Fruit fly (Drosophila melanogaster) whole organism, embryonic: ENCODE measurements around the gene Prim1.

ENCODE experiments used
- Adf1 ChIP-seq: fragments of 200-800 bp; sonication (Bioruptor generic); IDR thresholded peaks from 2 replicates; pipeline ENCODE4 v1.3.6; 2022; ENCODE audit warnings: missing biosample characterization, missing genetic modification characterization
- Atf3 ChIP-seq: fragments of 200-800 bp; sonication (Bioruptor generic); optimal IDR thresholded peaks from 3 replicates; lab custom pipeline; 2016; ENCODE audit warnings: missing biosample characterization, missing genetic modification characterization
- Bteb2 ChIP-seq: fragments of 200-800 bp; sonication (Bioruptor generic); optimal IDR thresholded peaks from 2 replicates; lab custom pipeline; 2016; ENCODE audit warnings: missing biosample characterization, missing genetic modification characterization
- CG11560 ChIP-seq: fragments of 200-800 bp; sonication (Bioruptor generic); IDR thresholded peaks from 3 replicates; pipeline ENCODE4 v1.3.6; 2022; ENCODE audit warnings: missing biosample characterization, missing genetic modification characterization
- CG13424 ChIP-seq: fragments of 200-800 bp; sonication (Bioruptor generic); optimal IDR thresholded peaks from 2 replicates; lab custom pipeline; 2019; ENCODE audit warnings: missing biosample characterization, mild to moderate bottlenecking, missing genetic modification characterization, moderate library complexity
- CG15479 ChIP-seq: fragments of 200-800 bp; sonication (Bioruptor generic); optimal IDR thresholded peaks from 3 replicates; lab custom pipeline; 2019; ENCODE audit warnings: missing biosample characterization, mild to moderate bottlenecking, missing genetic modification characterization, moderate library complexity
- CG17186 ChIP-seq: fragments of 200-800 bp; sonication (Bioruptor generic); optimal IDR thresholded peaks from 3 replicates; lab custom pipeline; 2017; ENCODE audit warnings: missing biosample characterization, missing genetic modification reagents, missing genetic modification characterization
- CG17359 ChIP-seq: fragments of 200-800 bp; sonication (Bioruptor generic); optimal IDR thresholded peaks from 3 replicates; lab custom pipeline; 2018; ENCODE audit warnings: missing biosample characterization, mild to moderate bottlenecking, missing genetic modification characterization, moderate library complexity
- CG17385 ChIP-seq: fragments of 200-800 bp; sonication (Bioruptor generic); optimal IDR thresholded peaks from 3 replicates; lab custom pipeline; 2018; ENCODE audit warnings: missing biosample characterization, mild to moderate bottlenecking, missing genetic modification characterization
- CG1792 ChIP-seq: fragments of 200-800 bp; sonication (Bioruptor generic); optimal IDR thresholded peaks from 2 replicates; lab custom pipeline; 2016; ENCODE audit warnings: missing biosample characterization, missing genetic modification characterization
- CG18011 ChIP-seq: fragments of 200-800 bp; sonication (Bioruptor generic); optimal IDR thresholded peaks from 2 replicates; lab custom pipeline; 2017; ENCODE audit warnings: missing biosample characterization, missing genetic modification characterization, mild to moderate bottlenecking, moderate library complexity, missing genotype
- CG2129 ChIP-seq: fragments of 200-800 bp; sonication (Bioruptor generic); IDR thresholded peaks from 2 replicates; pipeline ENCODE4 v1.3.6; 2022; ENCODE audit warnings: missing biosample characterization, missing genetic modification characterization; ENCODE audit not compliant: partially characterized antibody
- CG2875 ChIP-seq: fragments of 200-800 bp; sonication (Bioruptor generic); optimal IDR thresholded peaks from 2 replicates; lab custom pipeline; 2017; ENCODE audit warnings: missing biosample characterization, mild to moderate bottlenecking, missing genetic modification characterization, missing genetic modification reagents
- CG31365 ChIP-seq: fragments of 200-800 bp; sonication (Bioruptor generic); optimal IDR thresholded peaks from 2 replicates; lab custom pipeline; 2018; ENCODE audit warnings: missing biosample characterization, mild to moderate bottlenecking, missing genetic modification characterization
- CG3281 ChIP-seq: fragments of 200-800 bp; sonication (Bioruptor generic); optimal IDR thresholded peaks from 3 replicates; lab custom pipeline; 2017; ENCODE audit warnings: missing biosample characterization, mild to moderate bottlenecking, missing genetic modification characterization
- CG4328 ChIP-seq: fragments of 200-800 bp; sonication (Bioruptor generic); optimal IDR thresholded peaks from 3 replicates; lab custom pipeline; 2017; ENCODE audit warnings: missing biosample characterization, missing genetic modification reagents, missing genetic modification characterization
- CG6854 ChIP-seq: fragments of 200-800 bp; sonication (Bioruptor generic); optimal IDR thresholded peaks from 3 replicates; lab custom pipeline; 2017; ENCODE audit warnings: missing biosample characterization, mild to moderate bottlenecking, missing genetic modification characterization
- CG7987 ChIP-seq: fragments of 200-800 bp; sonication (Bioruptor generic); optimal IDR thresholded peaks from 2 replicates; lab custom pipeline; 2018; ENCODE audit warnings: missing biosample characterization, mild to moderate bottlenecking, missing genetic modification characterization, moderate library complexity
- CG9437 ChIP-seq: fragments of 200-800 bp; sonication (Bioruptor generic); optimal IDR thresholded peaks from 2 replicates; lab custom pipeline; 2018; ENCODE audit warnings: missing biosample characterization, mild to moderate bottlenecking, missing genetic modification characterization
- Dbx ChIP-seq: fragments of 200-800 bp; sonication (Bioruptor generic); IDR thresholded peaks from 3 replicates; pipeline ENCODE4 v1.3.6; 2022; ENCODE audit warnings: missing biosample characterization, missing genetic modification characterization
- Dll ChIP-seq: fragments of 200-800 bp; sonication (Bioruptor generic); IDR thresholded peaks from 4 replicates; pipeline ENCODE4 v1.3.6; 2022; ENCODE audit warnings: missing biosample characterization, missing genetic modification characterization; ENCODE audit not compliant: partially characterized antibody
- Doc2 ChIP-seq: fragments of 200-800 bp; sonication (Bioruptor generic); IDR thresholded peaks from 2 replicates; pipeline ENCODE4 v1.3.6; 2022; ENCODE audit warnings: missing biosample characterization, missing genetic modification characterization
- E2f2 ChIP-seq: fragments of 200-800 bp; sonication (Bioruptor generic); IDR thresholded peaks from 2 replicates; pipeline ENCODE4 v1.3.6; 2022; ENCODE audit warnings: missing biosample characterization, missing genetic modification characterization
- Fer1 ChIP-seq: fragments of 200-800 bp; sonication (Bioruptor generic); optimal IDR thresholded peaks from 2 replicates; lab custom pipeline; 2017; ENCODE audit warnings: missing biosample characterization, mild to moderate bottlenecking, missing genetic modification characterization
- Gug ChIP-seq: fragments of 200-800 bp; sonication (Bioruptor generic); IDR thresholded peaks from 4 replicates; pipeline ENCODE4 v1.3.6; 2022; ENCODE audit warnings: missing biosample characterization, missing genetic modification characterization
- HLH3B ChIP-seq: fragments of 200-800 bp; sonication (Bioruptor generic); IDR thresholded peaks from 2 replicates; pipeline ENCODE4 v1.3.6; 2022; ENCODE audit warnings: missing biosample characterization, missing genetic modification characterization
- HLH4C ChIP-seq: fragments of 200-800 bp; sonication (Bioruptor generic); IDR thresholded peaks from 3 replicates; pipeline ENCODE4 v1.3.6; 2022; ENCODE audit warnings: missing biosample characterization, missing genetic modification characterization; ENCODE audit not compliant: partially characterized antibody
- Hr3 ChIP-seq: fragments of 200-800 bp; sonication (Bioruptor generic); optimal IDR thresholded peaks from 3 replicates; lab custom pipeline; 2016; ENCODE audit warnings: missing biosample characterization, missing genetic modification characterization
- Hr51 ChIP-seq, 2 experiments: fragments of 200-800 bp; sonication (Bioruptor generic); optimal IDR thresholded peaks; 2 replicates in 1 of 2; 3 replicates in 1 of 2; lab custom pipeline; 2016 to 2018; ENCODE audit warnings: missing biosample characterization in 2 of 2, missing genetic modification characterization in 2 of 2, mild to moderate bottlenecking in 1 of 2, moderate library complexity in 1 of 2
- Lim3 ChIP-seq: fragments of 200-800 bp; sonication (Bioruptor generic); IDR thresholded peaks from 2 replicates; pipeline ENCODE4 v1.3.6; 2022; ENCODE audit warnings: missing biosample characterization, missing genetic modification characterization
- Poxn ChIP-seq: fragments of 200-800 bp; sonication (Bioruptor generic); IDR thresholded peaks from 2 replicates; pipeline ENCODE4 v1.3.6; 2022; ENCODE audit warnings: missing biosample characterization, missing genetic modification characterization
- Sox102F ChIP-seq: fragments of 200-800 bp; sonication (Bioruptor generic); optimal IDR thresholded peaks from 2 replicates; lab custom pipeline; 2018; ENCODE audit warnings: missing biosample characterization, mild to moderate bottlenecking, missing genetic modification characterization, moderate library complexity
- dmrt99B ChIP-seq: fragments of 200-800 bp; sonication (Bioruptor generic); optimal IDR thresholded peaks from 2 replicates; lab custom pipeline; 2018; ENCODE audit warnings: missing biosample characterization, mild to moderate bottlenecking, missing genetic modification characterization, moderate library complexity
- fd96Cb ChIP-seq: fragments of 200-800 bp; sonication (Bioruptor generic); optimal IDR thresholded peaks from 2 replicates; lab custom pipeline; 2018; ENCODE audit warnings: missing biosample characterization, mild to moderate bottlenecking, missing genetic modification characterization, moderate library complexity
- gcm ChIP-seq: fragments of 200-800 bp; sonication (Bioruptor generic); optimal IDR thresholded peaks from 2 replicates; lab custom pipeline; 2019; ENCODE audit warnings: missing biosample characterization, mild to moderate bottlenecking, missing genetic modification characterization, moderate library complexity
- grau ChIP-seq: fragments of 200-800 bp; optimal IDR thresholded peaks from 3 replicates; lab custom pipeline; 2019; ENCODE audit warnings: missing biosample characterization, mild to moderate bottlenecking, missing genetic modification characterization, moderate library complexity
- ham ChIP-seq: fragments of 200-800 bp; sonication (Bioruptor generic); IDR thresholded peaks from 2 replicates; pipeline ENCODE4 v1.3.6; 2022; ENCODE audit warnings: missing biosample characterization, missing genetic modification characterization
- hb ChIP-seq: fragments of 200-800 bp; sonication (Bioruptor generic); IDR thresholded peaks from 3 replicates; pipeline ENCODE4 v1.3.6; 2022; ENCODE audit warnings: missing biosample characterization, missing genetic modification characterization; ENCODE audit not compliant: partially characterized antibody
- stwl ChIP-seq: fragments of 200-800 bp; sonication (Bioruptor generic); optimal IDR thresholded peaks from 3 replicates; lab custom pipeline; 2018; ENCODE audit warnings: missing biosample characterization, mild to moderate bottlenecking, missing genetic modification characterization, moderate library complexity
- tx ChIP-seq: fragments of 200-800 bp; sonication (Bioruptor generic); optimal IDR thresholded peaks from 2 replicates; lab custom pipeline; 2016; ENCODE audit warnings: missing biosample characterization, missing genetic modification characterization
- unpg ChIP-seq: fragments of 200-800 bp; sonication (Bioruptor generic); optimal IDR thresholded peaks from 3 replicates; lab custom pipeline; 2018; ENCODE audit warnings: missing biosample characterization, mild to moderate bottlenecking, missing genetic modification characterization, moderate library complexity

The Prim1 gene

dm6 chr3L:8303912-8304311, 36.2 kb upstream of the Prim1 start, which contains the start of the genes CG7194 and Sbp2 (continued):
- TF ChIP-seq Dll (GFP tag; lab: Robert Waterston, UW) (peak; percentile 37; the same call in 1 of the 4 replicates), CG4328 (no peak), E2f2 (GFP tag; lab: Robert Waterston, UW) (peak; percentile 69), Gug (no peak), Hr3 (no peak), CG2875 (GFP tag; lab: Kevin White, UChicago) (no peak), HLH3B (GFP tag; lab: Robert Waterston, UW) (no peak), CG1792 (GFP tag; lab: Kevin White, UChicago) (no peak), CG18011 (GFP tag; lab: Kevin White, UChicago) (no peak), CG2129 (no peak), HLH4C (GFP tag; lab: Robert Waterston, UW) (no peak), stwl (tag; lab: Kevin White, UChicago) (peak; percentile 35), grau (no peak), CG9437 (GFP tag; lab: Kevin White, UChicago) (peak; percentile 65), CG11560 (tag; lab: Robert Waterston, UW) (no peak), Doc2 (GFP tag; lab: Robert Waterston, UW) (no peak), Atf3 (GFP tag; lab: Kevin White, UChicago) (no peak), fd96Cb (tag; lab: Kevin White, UChicago) (no peak), CG17359 (tag; lab: Kevin White, UChicago) (no peak), unpg (GFP tag; lab: Kevin White, UChicago) (no peak), CG7987 (GFP tag; lab: Kevin White, UChicago) (no peak), dmrt99B (no peak), ham (no peak), Adf1 (no peak), Lim3 (GFP tag; lab: Robert Waterston, UW) (no peak), Bteb2 (no peak), Fer1 (GFP tag; lab: Kevin White, UChicago) (no peak), CG3281 (GFP tag; lab: Kevin White, UChicago) (no peak), Sox102F (GFP tag; lab: Kevin White, UChicago) (no peak), CG6854 (GFP tag; lab: Kevin White, UChicago) (no peak), CG17186 (GFP tag; lab: Kevin White, UChicago) (no peak), Dbx (GFP tag; lab: Robert Waterston, UW) (no peak), hb (no peak), tx (GFP tag; lab: Kevin White, UChicago) (no peak)

dm6 chr3L:8306880-8307279, 33.2 kb upstream of the Prim1 start, which contains the start of gene Gr66a:
TSS of gene Gr66a (minus strand) at chr3L:8306980.
- TF ChIP-seq gcm (no peak), CG15479 (GFP tag; lab: Kevin White, UChicago) (no peak), Hr51 (GFP tag; optimal IDR thresholded peaks at IDR 0.05; lab: Kevin White, UChicago) (no peak), Poxn (GFP tag; lab: Robert Waterston, UW) (no peak), CG17385 (GFP tag; lab: Kevin White, UChicago) (no peak), CG13424 (tag; lab: Kevin White, UChicago) (no peak), CG31365 (tag; lab: Kevin White, UChicago) (no peak)
